Worm (Caenorhabditis elegans) whole organism, young adult: ENCODE results near the gene EGAP4.1.

Source experiments
- K12H6.12 ChIP-seq: fragments of 200-800 bp; sonication (Bioruptor generic); optimal IDR thresholded peaks from 2 replicates; lab custom pipeline; 2018; ENCODE audit warnings: mild to moderate bottlenecking, missing genetic modification characterization, missing compliant biosample characterization
- efl-1 ChIP-seq: fragments of 150-350 bp; optimal IDR thresholded peaks from 2 replicates; lab custom pipeline; 2014; ENCODE audit warnings: missing biosample characterization, missing genetic modification reagents, missing genetic modification characterization
- tlf-1 ChIP-seq: fragments of 200-800 bp; sonication (Bioruptor generic); optimal IDR thresholded peaks from 2 replicates; lab custom pipeline; 2018; ENCODE audit warnings: mild to moderate bottlenecking, missing genetic modification characterization, missing compliant biosample characterization

DNA sequence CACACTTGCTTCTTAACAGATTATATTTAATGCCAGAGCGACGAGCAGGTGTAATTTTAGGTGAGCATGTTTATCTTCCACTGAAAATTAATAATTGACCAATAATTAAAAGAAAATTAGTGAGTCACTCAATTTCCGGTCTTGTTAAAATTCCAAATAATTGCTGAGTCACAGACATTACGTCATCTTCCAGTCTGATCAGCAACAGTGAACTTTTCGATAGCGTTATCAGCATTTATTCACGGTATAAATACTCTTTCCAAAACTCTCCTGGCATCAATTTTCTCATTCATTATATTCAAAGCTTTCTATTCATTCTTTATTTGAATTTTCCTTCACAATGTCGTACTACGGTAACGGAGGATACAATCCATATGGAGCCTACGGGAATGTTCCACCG, 17.8 kb downstream of the EGAP4.1 start, which contains the start of gene kreg-1:
- TF ChIP-seq tlf-1 = no peak
- no peak for TF ChIP-seq efl-1
- no peak for TF ChIP-seq K12H6.12
